Worm (Caenorhabditis elegans): Measurements from ENCODE around the gene C17H12.2.
A peak's percentile ranks its signal among the peaks of the same experiment; 100 is the strongest.

The C17H12.2 gene

DNA sequence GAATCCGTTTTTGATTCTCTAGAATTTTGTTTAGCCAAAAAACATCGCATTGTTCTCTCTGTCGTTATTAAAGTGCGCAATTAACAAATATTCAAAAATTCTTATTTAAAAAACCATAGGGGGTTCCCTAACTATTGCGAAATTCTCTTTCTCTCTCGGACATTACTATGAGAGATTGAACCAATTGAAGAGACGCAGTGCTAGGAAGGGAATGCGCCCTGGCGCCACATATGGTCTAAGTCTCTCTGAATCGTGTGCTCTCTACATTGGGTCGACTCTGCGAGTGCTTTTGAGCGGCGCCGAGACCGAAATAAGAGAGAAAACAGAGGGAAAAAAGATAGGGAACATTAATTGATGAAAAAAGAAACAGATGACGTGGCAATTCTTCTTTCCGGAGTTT, 4.4 kb downstream of the C17H12.2 start (continued):
- no peak for TF ChIP-seq lir-3 (tag; optimal IDR thresholded peaks at IDR 0.05)
- TF ChIP-seq saeg-2 (GFP tag; IDR thresholded peaks at IDR 0.05): no peak
- TF ChIP-seq zfp-2 (tag; optimal IDR thresholded peaks at IDR 0.05): no peak
- TF ChIP-seq ceh-28 (tag; optimal IDR thresholded peaks at IDR 0.05): no peak
- no peak for TF ChIP-seq duxl-1 (tag; optimal IDR thresholded peaks at IDR 0.05; ENCODE audit: poor library complexity)
- TF ChIP-seq lin-1 (GFP tag; IDR thresholded peaks at IDR 0.05): peak; percentile 78; the same call in 1 of the 2 replicates
- TF ChIP-seq unc-62 (GFP tag; optimal IDR thresholded peaks at IDR 0.05 in 1 of 2): no peak
- no peak for TF ChIP-seq unc-62 (tag; optimal IDR thresholded peaks at IDR 0.05)
- no peak for TF ChIP-seq lin-15B (tag; optimal IDR thresholded peaks at IDR 0.05)
- no peak for TF ChIP-seq ZK337.2 (GFP tag; IDR thresholded peaks at IDR 0.05)
- no peak for TF ChIP-seq Y105C5A.15 (GFP tag; IDR thresholded peaks at IDR 0.05)
- no peak for TF ChIP-seq unc-39 (tag; optimal IDR thresholded peaks at IDR 0.05)
- peak; percentile 40 for TF ChIP-seq T20F7.1 (GFP tag; optimal IDR thresholded peaks at IDR 0.05)
- TF ChIP-seq ZK546.5 (tag; optimal IDR thresholded peaks at IDR 0.05): no peak
- no peak for TF ChIP-seq nhr-42 (GFP tag; IDR thresholded peaks at IDR 0.05)
- TF ChIP-seq zip-11 (GFP tag; IDR thresholded peaks at IDR 0.05): no peak
- TF ChIP-seq rbr-2 (tag; optimal IDR thresholded peaks at IDR 0.05): peak; percentile 77
- TF ChIP-seq dpl-1 (GFP tag; optimal IDR thresholded peaks at IDR 0.05): peak; percentile 49
- TF ChIP-seq ceh-82 (tag; optimal IDR thresholded peaks at IDR 0.05): no peak
- TF ChIP-seq cey-2 (tag; optimal IDR thresholded peaks at IDR 0.05; ENCODE audit: borderline replicate concordance, insufficient read depth): no peak
- peak; percentile 59 for TF ChIP-seq T26A8.4 (GFP tag; IDR thresholded peaks at IDR 0.05)
- peak in 1 of 2 experiments; percentile 16 for TF ChIP-seq daf-16 (GFP tag; optimal IDR thresholded peaks at IDR 0.05)
- TF ChIP-seq daf-16 (tag; optimal IDR thresholded peaks at IDR 0.05): peak; percentile 66
- no peak for TF ChIP-seq php-3 (GFP tag; IDR thresholded peaks at IDR 0.05)
- no peak for TF ChIP-seq daf-12 (tag; optimal IDR thresholded peaks at IDR 0.05)
- no peak for TF ChIP-seq lin-39 (tag; optimal IDR thresholded peaks at IDR 0.05)
- no peak for TF ChIP-seq sdz-12 (GFP tag; optimal IDR thresholded peaks at IDR 0.05)
- no peak for TF ChIP-seq lin-29 (GFP tag; IDR thresholded peaks at IDR 0.05)
- no peak for TF ChIP-seq snpc-1.2 (GFP tag; IDR thresholded peaks at IDR 0.05)
- peak; percentile 68 for TF ChIP-seq dmd-6 (GFP tag; IDR thresholded peaks at IDR 0.05)
- TF ChIP-seq F44E2.7 (GFP tag; IDR thresholded peaks at IDR 0.05): no peak
- TF ChIP-seq zfp-3 (GFP tag; conservative IDR thresholded peaks at IDR 0.05): no peak
- peak; percentile 48 for TF ChIP-seq set-16 (GFP tag; IDR thresholded peaks at IDR 0.05)
- no peak for TF ChIP-seq D1046.2 (GFP tag; IDR thresholded peaks at IDR 0.05)
- peak; percentile 64 for TF ChIP-seq pha-4 (GFP tag; IDR thresholded peaks at IDR 0.05)
- peak; percentile 62 for TF ChIP-seq pha-4 (tag; optimal IDR thresholded peaks at IDR 0.05)
- TF ChIP-seq daf-19 (GFP tag; conservative IDR thresholded peaks at IDR 0.05): no peak
- TF ChIP-seq F49E8.2 (tag; optimal IDR thresholded peaks at IDR 0.05; ENCODE audit: borderline replicate concordance): no peak
- peak; percentile 52 for TF ChIP-seq lin-38 (GFP tag; IDR thresholded peaks at IDR 0.05)
- TF ChIP-seq mdt-29 (GFP tag; IDR thresholded peaks at IDR 0.05): no peak
- TF ChIP-seq egl-27 (tag; optimal IDR thresholded peaks at IDR 0.05): no peak
- TF ChIP-seq ztf-7 (tag; optimal IDR thresholded peaks at IDR 0.05): peak; percentile 12
- peak; percentile 98 for TF ChIP-seq aha-1 (tag)
- TF ChIP-seq nhr-48 (tag; optimal IDR thresholded peaks at IDR 0.05): peak; percentile 49
- peak; percentile 73 for TF ChIP-seq hlh-30 (tag; optimal IDR thresholded peaks at IDR 0.05; ENCODE audit: insufficient read depth)
- TF ChIP-seq tag-97 (GFP tag; IDR thresholded peaks at IDR 0.05): no peak
- TF ChIP-seq Y75B8A.6 (GFP tag; IDR thresholded peaks at IDR 0.05): no peak
- no peak for TF ChIP-seq nhr-111 (GFP tag; optimal IDR thresholded peaks at IDR 0.05)
- TF ChIP-seq ceh-44 (GFP tag; IDR thresholded peaks at IDR 0.05): no peak
- no peak for TF ChIP-seq nhr-41 (GFP tag; IDR thresholded peaks at IDR 0.05)
- peak; percentile 37 for TF ChIP-seq lin-13 (GFP tag; optimal IDR thresholded peaks at IDR 0.05)
- TF ChIP-seq nhr-11 (tag; optimal IDR thresholded peaks at IDR 0.05): no peak
- no peak for TF ChIP-seq skn-1 (tag; optimal IDR thresholded peaks at IDR 0.05)
